Worm (Caenorhabditis elegans): Measurements from ENCODE around the gene F49E8.6.
"Not testable (repeated sequence)": the region's sequence is repeated elsewhere in the genome, so short reads cannot be mapped to it uniquely, and the experiment has no call there.

The F49E8.6 gene

ce11 chrIV:7573944-7574343 is 19.5 kb upstream of the F49E8.6 start (continued):
- TF ChIP-seq F37D6.2 (tag; optimal IDR thresholded peaks at IDR 0.05) (peak; percentile 70), nhr-102 (tag; optimal IDR thresholded peaks at IDR 0.05) (peak; percentile 81), Y5F2A.4 (GFP tag; optimal IDR thresholded peaks at IDR 0.05) (peak; percentile 93), skn-1 (tag; optimal IDR thresholded peaks at IDR 0.05) (no peak), snpc-4 (tag; optimal IDR thresholded peaks at IDR 0.05) (no peak), spr-1 (tag; optimal IDR thresholded peaks at IDR 0.05) (peak; percentile 89), unc-62 (GFP tag; optimal IDR thresholded peaks at IDR 0.05 in 1 of 2) (peak in 1 of 2 experiments; percentile 79), unc-62 (tag; optimal IDR thresholded peaks at IDR 0.05) (no peak), dmd-8 (GFP tag; IDR thresholded peaks at IDR 0.05) (peak; percentile 98), D1046.2 (GFP tag; IDR thresholded peaks at IDR 0.05) (peak; percentile 84; the same call in 1 of the 2 replicates), tra-1 (GFP tag; IDR thresholded peaks at IDR 0.05) (peak; percentile 90), aly-2 (tag; optimal IDR thresholded peaks at IDR 0.05) (peak; percentile 85)

ce11 chrIV:7568593-7568992 is 14.1 kb upstream of the F49E8.6 start, which contains the start of gene clec-180:
clec-180 (plus strand) TSS chrIV:7568893.
- TF ChIP-seq gei-8 (GFP tag; optimal IDR thresholded peaks at IDR 0.05), result no peak
- no peak for TF ChIP-seq nhr-10 (tag; optimal IDR thresholded peaks at IDR 0.05)
- TF ChIP-seq zfp-3 (GFP tag; conservative IDR thresholded peaks at IDR 0.05), result no peak
- no peak for TF ChIP-seq nhr-111 (GFP tag; optimal IDR thresholded peaks at IDR 0.05)
- TF ChIP-seq snpc-4 (tag; optimal IDR thresholded peaks at IDR 0.05), result no peak
- no peak for TF ChIP-seq nhr-237 (tag; optimal IDR thresholded peaks at IDR 0.05)
- TF ChIP-seq arid-1 (GFP tag; conservative IDR thresholded peaks at IDR 0.05), result no peak
- TF ChIP-seq ceh-20 (GFP tag; IDR thresholded peaks at IDR 0.05), result no peak
- TF ChIP-seq dmd-9 (GFP tag; IDR thresholded peaks at IDR 0.05), result no peak
- TF ChIP-seq pha-4 (GFP tag; IDR thresholded peaks at IDR 0.05), result no peak
- no peak for TF ChIP-seq pha-4 (tag; optimal IDR thresholded peaks at IDR 0.05)
- TF ChIP-seq ceh-82 (tag; optimal IDR thresholded peaks at IDR 0.05), result no peak
- no peak for TF ChIP-seq mes-2 (tag; optimal IDR thresholded peaks at IDR 0.05; ENCODE audit: poor library complexity, severe bottlenecking)

- peak in 1 of 2 experiments; percentile 97 for TF ChIP-seq unc-62 (GFP tag; optimal IDR thresholded peaks at IDR 0.05 in 1 of 2)
- no peak for TF ChIP-seq unc-62 (tag; optimal IDR thresholded peaks at IDR 0.05)
- TF ChIP-seq unc-39 (tag; optimal IDR thresholded peaks at IDR 0.05), result no peak
- TF ChIP-seq Y48G9A.11 (GFP tag; IDR thresholded peaks at IDR 0.05), result no peak
Observed at ce11 chrIV:7567557-7568010, 13.1 kb upstream of the F49E8.6 start, which contains the start of gene F32E10.8. F32E10.8 (plus strand) TSS chrIV:7567607.

- TF ChIP-seq unc-39, lin-39, ZK546.5 (tag; optimal IDR thresholded peaks at IDR 0.05): not testable (repeated sequence)
Observed at ce11 chrIV:7563850-7564249, 9.4 kb upstream of the F49E8.6 start, which contains the start of gene F32E10.9. F32E10.9 (minus strand) TSS chrIV:7563950.

ce11 chrIV:7561614-7562142 is 7.2 kb upstream of the F49E8.6 start, which contains the start of gene ima-3:
ima-3 (minus strand) TSS chrIV:7561664.
- TF ChIP-seq nhr-77 (tag; optimal IDR thresholded peaks at IDR 0.05) (peak; percentile 80), saeg-2 (GFP tag; IDR thresholded peaks at IDR 0.05) (no peak), fkh-10 (GFP tag; optimal IDR thresholded peaks at IDR 0.05) (peak; percentile 31), mdl-1 (tag; optimal IDR thresholded peaks at IDR 0.05) (no peak), daf-16 (GFP tag; optimal IDR thresholded peaks at IDR 0.05) (no peak), daf-16 (tag; optimal IDR thresholded peaks at IDR 0.05) (no peak), lin-39 (tag; optimal IDR thresholded peaks at IDR 0.05) (no peak), duxl-1 (tag; optimal IDR thresholded peaks at IDR 0.05; ENCODE audit: poor library complexity) (no peak), lin-13 (GFP tag; optimal IDR thresholded peaks at IDR 0.05) (peak; percentile 44), zfp-2 (tag; optimal IDR thresholded peaks at IDR 0.05) (no peak), dmd-8 (GFP tag; IDR thresholded peaks at IDR 0.05) (no peak), madf-9 (GFP tag; conservative IDR thresholded peaks at IDR 0.05) (no peak), nhr-6 (tag; optimal IDR thresholded peaks at IDR 0.05) (peak; percentile 17), dpl-1 (GFP tag; optimal IDR thresholded peaks at IDR 0.05) (peak; percentile 25), arid-1 (GFP tag; conservative IDR thresholded peaks at IDR 0.05) (no peak), D1046.2 (GFP tag; IDR thresholded peaks at IDR 0.05) (no peak), mes-2 (tag; optimal IDR thresholded peaks at IDR 0.05; ENCODE audit: poor library complexity, severe bottlenecking) (peak; percentile 72), hlh-11 (tag; optimal IDR thresholded peaks at IDR 0.05) (no peak), R02D3.7 (tag; optimal IDR thresholded peaks at IDR 0.05) (no peak), nhr-111 (GFP tag; optimal IDR thresholded peaks at IDR 0.05) (no peak), ces-1 (GFP tag; optimal IDR thresholded peaks at IDR 0.05) (no peak), T20F7.1 (GFP tag; optimal IDR thresholded peaks at IDR 0.05) (no peak)
